Fruit fly (Drosophila melanogaster): ENCODE data around the gene GILT2.

Gene GILT2

dm6 chr3R:23667451-23667850 lies 11.2 kb upstream of the GILT2 start:
- peak; percentile 7 for TF ChIP-seq caup (GFP tag; optimal IDR thresholded peaks at IDR 0.05; ENCODE audit: severe bottlenecking)
- TF ChIP-seq CG2712 (tag; optimal IDR thresholded peaks at IDR 0.05): no peak
- TF ChIP-seq CG12659 (GFP tag; optimal IDR thresholded peaks at IDR 0.05): no peak
- peak; percentile 14 for TF ChIP-seq CG13424 (tag; optimal IDR thresholded peaks at IDR 0.05)
- TF ChIP-seq gem (tag; optimal IDR thresholded peaks at IDR 0.05): peak; percentile 30
- TF ChIP-seq CG31441 (GFP tag; IDR thresholded peaks at IDR 0.05): 0 out of 2 replicates have a peak, but pooled peaks have one; percentile 17
- no peak for TF ChIP-seq Xrp1 (GFP tag; IDR thresholded peaks at IDR 0.05)
- no peak for TF ChIP-seq CG43689 (GFP tag; IDR thresholded peaks at IDR 0.05)
- peak; percentile 22 for TF ChIP-seq HHEX (GFP tag; optimal IDR thresholded peaks at IDR 0.05)
- 0 out of 3 replicates have a peak, but pooled peaks have one; percentile 35 for TF ChIP-seq row (GFP tag; IDR thresholded peaks at IDR 0.05)
- no peak for TF ChIP-seq CkIIα-i1 (GFP tag; IDR thresholded peaks at IDR 0.05)
- TF ChIP-seq CG18619 (GFP tag; optimal IDR thresholded peaks at IDR 0.05): no peak
- peak; percentile 1 for TF ChIP-seq mam (GFP tag; optimal IDR thresholded peaks at IDR 0.05)
- peak; percentile 69 for TF ChIP-seq sens (GFP tag)
- no peak for TF ChIP-seq Gsc (GFP tag; IDR thresholded peaks at IDR 0.05)
- peak; percentile 33 for TF ChIP-seq Meics (GFP tag; optimal IDR thresholded peaks at IDR 0.05)
- no peak for TF ChIP-seq kay (GFP tag; optimal IDR thresholded peaks at IDR 0.05)
- TF ChIP-seq CG7556 (GFP tag; optimal IDR thresholded peaks at IDR 0.05): peak; percentile 51
- no peak for TF ChIP-seq Mrtf (GFP tag; IDR thresholded peaks at IDR 0.05)
- TF ChIP-seq BtbVII (GFP tag; optimal IDR thresholded peaks at IDR 0.05): peak; percentile 31
- peak; percentile 27 for TF ChIP-seq CG18599 (GFP tag; optimal IDR thresholded peaks at IDR 0.05)
- no peak for TF ChIP-seq dmrt11E (tag; optimal IDR thresholded peaks at IDR 0.05)
- TF ChIP-seq dpn (GFP tag; optimal IDR thresholded peaks at IDR 0.05): no peak
- TF ChIP-seq CG30403 (GFP tag; optimal IDR thresholded peaks at IDR 0.05): peak; percentile 26
- TF ChIP-seq NK7.1 (GFP tag; optimal IDR thresholded peaks at IDR 0.05): no peak
- TF ChIP-seq cwo (GFP tag; optimal IDR thresholded peaks at IDR 0.05): peak; percentile 23
- TF ChIP-seq CG11696 (GFP tag; IDR thresholded peaks at IDR 0.05): no peak
- no peak for TF ChIP-seq nerfin-2 (GFP tag; IDR thresholded peaks at IDR 0.05; ENCODE audit: partially characterized antibody)
- TF ChIP-seq CG11504 (tag; optimal IDR thresholded peaks at IDR 0.05): peak; percentile 28
- peak; percentile 38 for TF ChIP-seq lilli (GFP tag; optimal IDR thresholded peaks at IDR 0.05)
- TF ChIP-seq CG31224 (GFP tag; IDR thresholded peaks at IDR 0.05): no peak
- peak; percentile 45 for TF ChIP-seq CG2120 (GFP tag; optimal IDR thresholded peaks at IDR 0.05)
- no peak for TF ChIP-seq Side (GFP tag; optimal IDR thresholded peaks at IDR 0.05)
- TF ChIP-seq CG2129 (GFP tag; IDR thresholded peaks at IDR 0.05; ENCODE audit: partially characterized antibody): no peak
- no peak for TF ChIP-seq CG1832 (GFP tag; optimal IDR thresholded peaks at IDR 0.05)
- no peak for TF ChIP-seq ap (GFP tag; IDR thresholded peaks at IDR 0.05)
- no peak for TF ChIP-seq E2f2 (GFP tag; IDR thresholded peaks at IDR 0.05)
- peak; percentile 38 for TF ChIP-seq CG2678 (tag; optimal IDR thresholded peaks at IDR 0.05)
- TF ChIP-seq Hmr (GFP tag; optimal IDR thresholded peaks at IDR 0.05): peak; percentile 10
- peak; percentile 26; the same call in 1 of the 3 replicates for TF ChIP-seq CG17361 (GFP tag; IDR thresholded peaks at IDR 0.05)
- TF ChIP-seq dati (GFP tag; IDR thresholded peaks at IDR 0.05): no peak
- TF ChIP-seq CG3163 (GFP tag; optimal IDR thresholded peaks at IDR 0.05): no peak
- peak; percentile 68 for TF ChIP-seq grau (tag; optimal IDR thresholded peaks at IDR 0.05)
- TF ChIP-seq GATAe (GFP tag; conservative IDR thresholded peaks at IDR 0.05): no peak
- no peak for TF ChIP-seq D19B (GFP tag; optimal IDR thresholded peaks at IDR 0.05)
- peak; percentile 6 for TF ChIP-seq CoRest (tag; optimal IDR thresholded peaks at IDR 0.05)
- TF ChIP-seq CG2875 (GFP tag; optimal IDR thresholded peaks at IDR 0.05): no peak
- no peak for TF ChIP-seq croc (GFP tag; conservative IDR thresholded peaks at IDR 0.05)
- peak; percentile 16 for TF ChIP-seq CG9727 (GFP tag; optimal IDR thresholded peaks at IDR 0.05)
- TF ChIP-seq prd (optimal IDR thresholded peaks at IDR 0.05): no peak
- 0 out of 3 replicates have a peak, but pooled peaks have one; percentile 5 for TF ChIP-seq prd (GFP tag; IDR thresholded peaks at IDR 0.05)
